Worm (Caenorhabditis elegans) whole organism, L1 larva: ENCODE data around the gene F49C5.10.

Experiments used
- ama-1 ChIP-seq: fragments of 150-350 bp; optimal IDR thresholded peaks from 2 replicates; lab custom pipeline; 2014
- ceh-82 ChIP-seq, 3 experiments: fragments of 150-350 bp in 1 of 3; sonication (generic microtip) in 2 of 3; optimal IDR thresholded peaks; 2 replicates each; lab custom pipeline; 2014 to 2017; ENCODE audit warnings: missing biosample characterization in 3 of 3, missing genetic modification characterization in 3 of 3
- egl-27 ChIP-seq, 2 experiments: fragments of 150-350 bp in 1 of 2; sonication (generic microtip); optimal IDR thresholded peaks; 3 replicates each; lab custom pipeline; 2017 to 2018; ENCODE audit warnings: missing biosample characterization in 2 of 2, missing genetic modification characterization in 2 of 2, missing genetic modification reagents in 2 of 2
- mab-9 ChIP-seq: fragments of 200-800 bp; sonication (Bioruptor generic); IDR thresholded peaks from 2 replicates; pipeline ENCODE4 v1.3.6; 2022; ENCODE audit warnings: missing genetic modification reagents, missing genetic modification characterization, missing compliant biosample characterization
- nhr-12 ChIP-seq: sonication (generic microtip); optimal IDR thresholded peaks from 2 replicates; lab custom pipeline; 2017; ENCODE audit warnings: missing biosample characterization, missing genetic modification characterization
- nhr-237 ChIP-seq: fragments of 150-350 bp; optimal IDR thresholded peaks from 2 replicates; lab custom pipeline; 2014; ENCODE audit warnings: missing biosample characterization, missing genetic modification characterization
- nhr-77 ChIP-seq: fragments of 150-350 bp; optimal IDR thresholded peaks from 2 replicates; lab custom pipeline; 2014; ENCODE audit warnings: missing biosample characterization, missing genetic modification characterization
- tbx-2 ChIP-seq: sonication (generic microtip); optimal IDR thresholded peaks from 2 replicates; lab custom pipeline; 2016; ENCODE audit warnings: missing genetic modification characterization, missing compliant biosample characterization
- unc-62 ChIP-seq: fragments of 150-350 bp; optimal IDR thresholded peaks from 2 replicates; lab custom pipeline; 2014; ENCODE audit warnings: missing biosample characterization, missing genetic modification reagents, missing genetic modification characterization
- unc-98 ChIP-seq: fragments of 200-800 bp; sonication (Bioruptor generic); IDR thresholded peaks from 2 replicates; pipeline ENCODE4 v1.3.6; 2022; ENCODE audit warnings: missing genetic modification characterization, missing compliant biosample characterization
- ztf-4 ChIP-seq: fragments of 150-350 bp; optimal IDR thresholded peaks from 2 replicates; lab custom pipeline; 2014; ENCODE audit warnings: missing biosample characterization, missing genetic modification characterization

DNA sequence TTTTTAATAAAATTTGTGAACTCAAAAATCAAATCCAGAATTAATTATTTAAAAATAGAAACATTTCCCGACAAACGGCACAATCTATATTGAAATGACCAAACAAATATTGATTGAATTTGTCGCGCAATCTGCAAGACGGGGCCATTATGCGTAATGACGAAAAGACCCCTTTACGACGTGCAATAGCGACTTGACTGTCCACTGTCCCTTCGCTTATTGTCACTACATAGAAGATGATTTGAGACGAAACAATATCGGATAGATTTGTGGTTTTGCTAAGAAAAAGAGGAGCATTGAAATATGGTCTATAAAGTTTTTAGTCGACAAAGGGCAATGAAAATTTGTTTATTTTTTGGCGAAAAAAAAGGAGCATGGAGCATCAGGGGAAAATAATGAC lies 4.4 kb downstream of the F49C5.10 start:
- TF ChIP-seq unc-62 (GFP tag; lab: Kevin White, UChicago) (no peak), nhr-12 (tag; lab: Kevin White, UChicago) (no peak), ztf-4 (tag; lab: Kevin White, UChicago) (no peak), egl-27 (tag; optimal IDR thresholded peaks at IDR 0.05; lab: Kevin White, UChicago) (no peak), ama-1 (lab: Kevin White, UChicago) (no peak), nhr-77 (tag; lab: Kevin White, UChicago) (no peak), tbx-2 (tag; lab: Kevin White, UChicago) (no peak), nhr-237 (tag; lab: Kevin White, UChicago) (no peak), ceh-82 (tag; optimal IDR thresholded peaks at IDR 0.05; lab: Kevin White, UChicago) (no peak), mab-9 (GFP tag; lab: Robert Waterston, UW) (no peak), unc-98 (GFP tag; lab: Robert Waterston, UW) (no peak)
